Worm (Caenorhabditis elegans) whole organism, midembryonic: ENCODE data around the gene Y17D7B.3.

Source experiments
- flt-1 ChIP-seq: fragments of 200-800 bp; sonication (Bioruptor generic); IDR thresholded peaks from 2 replicates; pipeline ENCODE4 v1.3.6; 2022; ENCODE audit warnings: missing genetic modification characterization, missing compliant biosample characterization
- med-1 ChIP-seq: sonication (generic microtip); optimal IDR thresholded peaks from 2 replicates; lab custom pipeline; 2017; ENCODE audit warnings: missing genetic modification characterization, mild to moderate bottlenecking, missing compliant biosample characterization, antibody characterized with exemption, missing genetic modification reagents; ENCODE audit not compliant: insufficient read depth

DNA sequence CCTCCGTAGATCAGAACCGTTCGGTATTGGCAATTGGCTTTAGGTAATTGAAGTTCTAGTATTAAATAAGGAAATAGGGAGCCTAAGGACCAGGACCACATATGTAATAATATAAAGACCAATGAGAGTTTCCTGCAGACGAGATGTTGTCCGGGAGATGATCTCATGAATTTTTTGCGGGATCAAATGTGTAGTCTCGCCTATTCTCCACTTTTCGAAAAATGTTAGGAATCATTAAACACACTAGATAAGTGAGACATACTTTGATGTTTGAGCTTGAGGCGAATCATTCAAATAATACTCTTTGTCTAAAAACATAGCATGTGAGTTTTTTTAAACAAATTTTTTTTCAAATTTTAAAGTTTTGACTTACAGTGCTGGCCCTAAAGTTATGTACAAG lies 33.6 kb downstream of the Y17D7B.3 start, which contains the start of gene F11D11.6:
- TF ChIP-seq med-1 (GFP tag; lab: Kevin White, UChicago) (no peak), flt-1 (GFP tag; lab: Robert Waterston, UW) (no peak)
